Worm (Caenorhabditis elegans) whole organism, L4/young adult: ENCODE results near the gene R11G10.3.

Experiments
- W03F9.2 ChIP-seq: fragments of 150-350 bp; optimal IDR thresholded peaks from 2 replicates; lab custom pipeline; 2014; ENCODE audit warnings: missing biosample characterization, missing genetic modification characterization
- him-1 ChIP-seq: sonication (generic microtip); optimal IDR thresholded peaks from 2 replicates; lab custom pipeline; 2016; ENCODE audit warnings: missing genotype, missing genetic modification reagents, missing genetic modification characterization, missing compliant biosample characterization

ce11 chrV:13565197-13565596 lies 41.9 kb downstream of the R11G10.3 start:
- TF ChIP-seq him-1 (tag; lab: Kevin White, UChicago) (no peak), W03F9.2 (tag; lab: Kevin White, UChicago) (peak; percentile 85)
